Worm (Caenorhabditis elegans): Measurements from ENCODE around the gene C50H2.7.

Gene C50H2.7

ce11 chrV:9921288-9921687 is 1.3 kb upstream of the C50H2.7 start, which contains the start of gene ceh-75:
ceh-75 (plus strand) TSS chrV:9921337.
- no peak for TF ChIP-seq him-1 (tag; optimal IDR thresholded peaks at IDR 0.05)
- no peak for TF ChIP-seq W03F9.2 (tag; optimal IDR thresholded peaks at IDR 0.05)
- no peak for TF ChIP-seq dao-5 (tag; optimal IDR thresholded peaks at IDR 0.05)

ce11 chrV:9924389-9924788 is 1.8 kb downstream of the C50H2.7 start:
- TF ChIP-seq him-1 (tag; optimal IDR thresholded peaks at IDR 0.05) (no peak), dao-5 (tag; optimal IDR thresholded peaks at IDR 0.05) (no peak), W03F9.2 (tag; optimal IDR thresholded peaks at IDR 0.05) (no peak)

ce11 chrV:9925647-9926046 is 3.1 kb downstream of the C50H2.7 start:
- TF ChIP-seq dao-5 (tag; optimal IDR thresholded peaks at IDR 0.05) (no peak), W03F9.2 (tag; optimal IDR thresholded peaks at IDR 0.05) (no peak), him-1 (tag; optimal IDR thresholded peaks at IDR 0.05) (no peak)

ce11 chrV:9926240-9926639 is 3.7 kb downstream of the C50H2.7 start, which contains the start of gene C50H2.13:
C50H2.13 (plus strand) TSS chrV:9926540.
- TF ChIP-seq dao-5 (tag; optimal IDR thresholded peaks at IDR 0.05): no peak
- no peak for TF ChIP-seq W03F9.2 (tag; optimal IDR thresholded peaks at IDR 0.05)
- TF ChIP-seq him-1 (tag; optimal IDR thresholded peaks at IDR 0.05): no peak

- TF ChIP-seq him-1 (tag; optimal IDR thresholded peaks at IDR 0.05) (no peak), dao-5 (tag; optimal IDR thresholded peaks at IDR 0.05) (no peak), W03F9.2 (tag; optimal IDR thresholded peaks at IDR 0.05) (no peak)
These were observed 4.8 kb downstream of the C50H2.7 start for ce11 chrV:9927381-9927780.

ce11 chrV:9927954-9928353 is 5.4 kb downstream of the C50H2.7 start:
- TF ChIP-seq him-1 (tag; optimal IDR thresholded peaks at IDR 0.05): no peak
- TF ChIP-seq dao-5 (tag; optimal IDR thresholded peaks at IDR 0.05): no peak
- no peak for TF ChIP-seq W03F9.2 (tag; optimal IDR thresholded peaks at IDR 0.05)

- TF ChIP-seq dao-5 (tag; optimal IDR thresholded peaks at IDR 0.05) (no peak), W03F9.2 (tag; optimal IDR thresholded peaks at IDR 0.05) (no peak), him-1 (tag; optimal IDR thresholded peaks at IDR 0.05) (no peak)
These were observed 8.1 kb downstream of the C50H2.7 start, which contains the start of the genes rmh-2 and suds-3 for ce11 chrV:9930612-9931065. rmh-2 (minus strand) TSS chrV:9930775. suds-3 (plus strand) TSS chrV:9931015.

ce11 chrV:9937435-9937834 is 14.9 kb downstream of the C50H2.7 start, which contains the start of gene srj-33:
srj-33 (minus strand) TSS chrV:9937535.
- TF ChIP-seq W03F9.2 (tag; optimal IDR thresholded peaks at IDR 0.05): no peak
- TF ChIP-seq him-1 (tag; optimal IDR thresholded peaks at IDR 0.05): no peak
- TF ChIP-seq dao-5 (tag; optimal IDR thresholded peaks at IDR 0.05): no peak

- TF ChIP-seq dao-5 (tag; optimal IDR thresholded peaks at IDR 0.05) (no peak), W03F9.2 (tag; optimal IDR thresholded peaks at IDR 0.05) (no peak), him-1 (tag; optimal IDR thresholded peaks at IDR 0.05) (no peak)
These were observed 20.5 kb downstream of the C50H2.7 start, which contains the start of gene fipr-12 for ce11 chrV:9943039-9943438. fipr-12 (plus strand) TSS chrV:9943339.

- TF ChIP-seq W03F9.2 (tag; optimal IDR thresholded peaks at IDR 0.05): no peak
- TF ChIP-seq him-1 (tag; optimal IDR thresholded peaks at IDR 0.05): no peak
- no peak for TF ChIP-seq dao-5 (tag; optimal IDR thresholded peaks at IDR 0.05)
These were observed 21.5 kb downstream of the C50H2.7 start, which contains the start of gene sre-28 for ce11 chrV:9944093-9944492. sre-28 (plus strand) TSS chrV:9944393.

ce11 chrV:9948840-9949239 is 26.3 kb downstream of the C50H2.7 start, which contains the start of gene nlp-58:
nlp-58 (minus strand) TSS chrV:9948940.
- TF ChIP-seq W03F9.2 (tag; optimal IDR thresholded peaks at IDR 0.05) (no peak), dao-5 (tag; optimal IDR thresholded peaks at IDR 0.05) (no peak), him-1 (tag; optimal IDR thresholded peaks at IDR 0.05) (no peak)

- TF ChIP-seq W03F9.2 (tag; optimal IDR thresholded peaks at IDR 0.05) (no peak), him-1 (tag; optimal IDR thresholded peaks at IDR 0.05) (no peak), dao-5 (tag; optimal IDR thresholded peaks at IDR 0.05) (no peak)
These were observed 28.3 kb downstream of the C50H2.7 start, which contains the start of gene ttr-46 for ce11 chrV:9950861-9951260. ttr-46 (plus strand) TSS chrV:9951233.

- no peak for TF ChIP-seq dao-5 (tag; optimal IDR thresholded peaks at IDR 0.05)
- TF ChIP-seq W03F9.2 (tag; optimal IDR thresholded peaks at IDR 0.05): no peak
- no peak for TF ChIP-seq him-1 (tag; optimal IDR thresholded peaks at IDR 0.05)
These were observed 29.8 kb downstream of the C50H2.7 start, which contains the start of gene mam-5 for ce11 chrV:9952396-9952795. mam-5 (plus strand) TSS chrV:9952699.

- TF ChIP-seq him-1 (tag; optimal IDR thresholded peaks at IDR 0.05) (no peak), W03F9.2 (tag; optimal IDR thresholded peaks at IDR 0.05) (no peak), dao-5 (tag; optimal IDR thresholded peaks at IDR 0.05) (no peak)
These were observed 35.6 kb downstream of the C50H2.7 start, which contains the start of gene anmt-3 for ce11 chrV:9958231-9958630. anmt-3 (minus strand) TSS chrV:9958331.

- TF ChIP-seq W03F9.2 (tag; optimal IDR thresholded peaks at IDR 0.05) (no peak), dao-5 (tag; optimal IDR thresholded peaks at IDR 0.05) (no peak), him-1 (tag; optimal IDR thresholded peaks at IDR 0.05) (no peak)
These were observed 36.1 kb downstream of the C50H2.7 start for ce11 chrV:9958654-9959053.
